Worm (Caenorhabditis elegans): ENCODE data around the gene stt-3.

ce11 chrIII:6254737-6255136 is 6.3 kb downstream of the stt-3 start, which contains the start of gene srg-8:
- TF ChIP-seq ceh-2 (tag; optimal IDR thresholded peaks at IDR 0.05) (no peak), fkh-10 (GFP tag; optimal IDR thresholded peaks at IDR 0.05) (no peak), lin-11 (tag; optimal IDR thresholded peaks at IDR 0.05) (no peak), ama-1 (optimal IDR thresholded peaks at IDR 0.05) (no peak), lim-6 (tag; optimal IDR thresholded peaks at IDR 0.05) (no peak), pqm-1 (tag; optimal IDR thresholded peaks at IDR 0.05) (no peak), ahr-1 (tag; optimal IDR thresholded peaks at IDR 0.05) (no peak), pha-4 (tag; optimal IDR thresholded peaks at IDR 0.05) (no peak), ceh-9 (tag; optimal IDR thresholded peaks at IDR 0.05) (no peak)
